Fruit fly (Drosophila melanogaster): Measurements from ENCODE around the gene CG12278.

CG12278 gene

dm6 chr3R:21015636-21016035, 28.2 kb upstream of the CG12278 start, which contains the start of gene CG5697 (continued):
- TF ChIP-seq crol (GFP tag; IDR thresholded peaks at IDR 0.05) (no peak), sens (GFP tag) (peak; percentile 63), CG31224 (GFP tag; IDR thresholded peaks at IDR 0.05) (no peak), dati (GFP tag; IDR thresholded peaks at IDR 0.05) (no peak), Dfd (GFP tag; optimal IDR thresholded peaks at IDR 0.05) (no peak), Abd-B (GFP tag; optimal IDR thresholded peaks at IDR 0.05) (no peak), Blimp-1 (GFP tag; optimal IDR thresholded peaks at IDR 0.05) (no peak), Ada2b (GFP tag; IDR thresholded peaks at IDR 0.05) (no peak), HLH3B (GFP tag; IDR thresholded peaks at IDR 0.05) (no peak), gfzf (GFP tag; optimal IDR thresholded peaks at IDR 0.05) (no peak), CG4854 (GFP tag; optimal IDR thresholded peaks at IDR 0.05) (no peak), dpn (GFP tag; optimal IDR thresholded peaks at IDR 0.05) (no peak), CG11695 (GFP tag; IDR thresholded peaks at IDR 0.05) (0 out of 3 replicates have a peak, but pooled peaks have one; percentile 16), Fer1 (GFP tag; optimal IDR thresholded peaks at IDR 0.05) (peak; percentile 7), so (GFP tag; IDR thresholded peaks at IDR 0.05) (no peak), chif (GFP tag; optimal IDR thresholded peaks at IDR 0.05) (no peak), Mrtf (GFP tag; IDR thresholded peaks at IDR 0.05) (no peak), CG7357 (GFP tag; IDR thresholded peaks at IDR 0.05) (no peak), Optix (GFP tag; IDR thresholded peaks at IDR 0.05) (no peak), scrt (GFP tag; optimal IDR thresholded peaks at IDR 0.05) (no peak), CG6854 (GFP tag; optimal IDR thresholded peaks at IDR 0.05) (no peak), Awh (GFP tag; IDR thresholded peaks at IDR 0.05) (0 out of 2 replicates have a peak, but pooled peaks have one; percentile 18), stwl (tag; optimal IDR thresholded peaks at IDR 0.05) (no peak), CG32532 (GFP tag; IDR thresholded peaks at IDR 0.05) (no peak), luna (GFP tag; optimal IDR thresholded peaks at IDR 0.05) (no peak), CG4328 (GFP tag; optimal IDR thresholded peaks at IDR 0.05) (no peak), croc (GFP tag; conservative IDR thresholded peaks at IDR 0.05) (no peak), pho (GFP tag; optimal IDR thresholded peaks at IDR 0.05) (no peak), CG7745 (tag; optimal IDR thresholded peaks at IDR 0.05) (no peak), trem (tag; optimal IDR thresholded peaks at IDR 0.05) (no peak), sob (GFP tag; IDR thresholded peaks at IDR 0.05) (peak; percentile 29; the same call in 1 of the 2 replicates), CG15011 (GFP tag; optimal IDR thresholded peaks at IDR 0.05) (no peak), zfh2 (GFP tag; optimal IDR thresholded peaks at IDR 0.05) (no peak), CG11456 (GFP tag; IDR thresholded peaks at IDR 0.05) (0 out of 3 replicates have a peak, but pooled peaks have one; percentile 27), tx (GFP tag; optimal IDR thresholded peaks at IDR 0.05) (no peak), mam (GFP tag; optimal IDR thresholded peaks at IDR 0.05) (no peak), CG15514 (GFP tag; optimal IDR thresholded peaks at IDR 0.05) (peak; percentile 28), CG10654 (GFP tag; optimal IDR thresholded peaks at IDR 0.05) (no peak), cas (GFP tag; IDR thresholded peaks at IDR 0.05) (no peak), CG17385 (GFP tag; optimal IDR thresholded peaks at IDR 0.05) (no peak), tup (GFP tag; optimal IDR thresholded peaks at IDR 0.05) (no peak), CG10462 (GFP tag; optimal IDR thresholded peaks at IDR 0.05) (no peak), ci (GFP tag; IDR thresholded peaks at IDR 0.05) (peak; percentile 56; the same call in 1 of the 3 replicates), CG18262 (tag; optimal IDR thresholded peaks at IDR 0.05) (no peak), Gsc (GFP tag; IDR thresholded peaks at IDR 0.05) (no peak), CG9876 (GFP tag; optimal IDR thresholded peaks at IDR 0.05) (no peak), CG8290 (GFP tag; optimal IDR thresholded peaks at IDR 0.05) (no peak), CG8290 (tag; optimal IDR thresholded peaks at IDR 0.05) (peak in 1 of 2 experiments; percentile 12), CG14014 (GFP tag; IDR thresholded peaks at IDR 0.05) (peak; percentile 52; the same call in 1 of the 2 replicates), CG7372 (GFP tag; IDR thresholded peaks at IDR 0.05) (no peak), Usf (GFP tag; optimal IDR thresholded peaks at IDR 0.05) (no peak), exex (tag; optimal IDR thresholded peaks at IDR 0.05) (no peak), Adf1 (GFP tag; IDR thresholded peaks at IDR 0.05) (0 out of 2 replicates have a peak, but pooled peaks have one; percentile 30)
